Worm (Caenorhabditis elegans): ENCODE data around the gene rml-3.

The rml-3 gene

DNA sequence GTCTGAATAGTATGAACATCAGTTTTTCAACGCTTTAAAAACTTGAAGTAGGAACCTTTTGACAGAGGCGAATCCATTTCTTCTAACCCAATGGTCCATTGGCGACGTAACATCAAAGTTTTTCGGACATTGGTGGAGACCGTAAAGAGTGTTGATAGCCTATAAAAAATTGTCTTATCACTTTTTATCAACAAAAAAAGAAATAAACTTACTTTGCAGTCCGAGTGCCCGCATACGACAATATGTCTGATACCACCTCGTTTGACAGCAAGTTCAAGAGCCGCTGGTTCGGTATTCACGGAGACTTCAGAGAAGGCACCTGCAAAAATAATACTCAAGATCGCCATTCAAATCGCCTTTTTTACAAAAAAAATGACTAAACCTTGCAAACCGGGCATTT lies 35.5 kb downstream of the rml-3 start:
- TF ChIP-seq ceh-28 (tag; optimal IDR thresholded peaks at IDR 0.05) (no peak), hmg-11 (tag; optimal IDR thresholded peaks at IDR 0.05) (no peak), elt-2 (tag; optimal IDR thresholded peaks at IDR 0.05) (peak; percentile 19)

DNA sequence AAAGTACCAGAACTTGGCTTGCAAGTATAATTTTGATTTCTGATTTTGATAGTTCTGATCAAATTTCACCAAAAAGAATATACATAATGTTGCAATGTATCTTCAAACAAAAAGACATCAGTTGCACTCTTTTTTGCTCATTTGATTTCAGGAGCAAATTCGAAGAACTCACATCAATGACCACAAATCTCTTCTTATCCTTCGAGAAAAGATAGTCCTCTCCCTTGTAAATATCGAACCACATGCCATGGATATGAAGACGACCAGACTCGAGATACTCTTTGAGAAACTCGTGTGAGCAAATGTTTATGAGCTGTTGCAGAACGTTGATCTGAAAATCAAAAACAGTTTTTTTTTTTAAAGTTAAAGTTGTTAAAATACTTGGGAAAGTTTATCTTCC lies 36.1 kb downstream of the rml-3 start:
- TF ChIP-seq eor-1 (tag; optimal IDR thresholded peaks at IDR 0.05): no peak

DNA sequence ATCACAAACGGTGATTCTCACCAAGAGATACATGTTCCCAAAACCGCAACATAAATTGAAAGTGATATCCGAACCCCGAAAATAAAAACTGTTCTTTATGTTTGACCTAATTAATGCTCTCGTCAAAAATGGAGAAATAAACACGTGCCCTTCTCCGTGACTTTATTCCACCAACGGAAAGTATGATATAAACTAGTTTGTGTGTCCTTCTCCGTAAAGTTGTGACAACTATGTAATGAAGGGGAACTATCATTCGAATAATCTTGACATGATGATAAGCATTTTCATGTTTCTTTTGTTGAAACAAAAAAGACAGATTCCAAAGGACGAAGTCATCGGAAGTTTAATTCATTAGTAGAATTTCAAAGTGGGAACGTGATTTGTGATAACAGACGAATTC lies 37.3 kb downstream of the rml-3 start:
- TF ChIP-seq nhr-43 (tag; optimal IDR thresholded peaks at IDR 0.05; ENCODE audit: poor library complexity, severe bottlenecking) (peak; percentile 82), lsy-12 (tag; optimal IDR thresholded peaks at IDR 0.05) (peak; percentile 5), elt-3 (tag; optimal IDR thresholded peaks at IDR 0.05) (peak in 1 of 3 experiments; percentile 52), unc-62 (GFP tag; optimal IDR thresholded peaks at IDR 0.05) (no peak), nhr-25 (tag; optimal IDR thresholded peaks at IDR 0.05) (peak; percentile 54), nhr-23 (tag; optimal IDR thresholded peaks at IDR 0.05) (peak; percentile 97), ama-1 (optimal IDR thresholded peaks at IDR 0.05) (peak; percentile 65), fkh-10 (GFP tag; optimal IDR thresholded peaks at IDR 0.05) (no peak), fos-1 (tag; optimal IDR thresholded peaks at IDR 0.05) (no peak), unc-39 (tag; optimal IDR thresholded peaks at IDR 0.05) (no peak)

DNA sequence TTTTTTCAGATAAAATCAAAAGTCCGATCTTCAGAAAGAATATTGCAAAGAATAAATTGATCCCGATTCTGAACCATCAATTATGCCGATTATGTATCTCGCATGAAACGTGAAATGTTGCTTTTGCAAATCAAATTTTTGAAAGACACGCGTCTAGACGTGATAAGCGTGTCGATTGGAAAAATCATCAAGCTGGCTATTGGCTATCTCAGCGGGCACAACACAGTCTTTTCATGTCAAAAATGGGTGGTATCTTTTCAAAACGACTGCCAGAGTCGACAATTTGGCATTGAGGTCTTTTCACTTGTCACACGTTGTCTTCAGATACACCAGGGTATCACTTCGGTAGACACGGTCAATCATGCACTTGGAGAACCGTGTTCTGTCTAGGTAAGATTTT lies 42.2 kb downstream of the rml-3 start, which contains the start of gene daf-9:
daf-9 (plus strand) TSS at position 301 of the 400 bp plus-strand sequence.
- TF ChIP-seq skn-1 (tag; optimal IDR thresholded peaks at IDR 0.05): no peak
- no peak for TF ChIP-seq egl-5 (tag; optimal IDR thresholded peaks at IDR 0.05)
- TF ChIP-seq ceh-9 (tag; optimal IDR thresholded peaks at IDR 0.05): no peak
- no peak for TF ChIP-seq nhr-43 (tag; optimal IDR thresholded peaks at IDR 0.05; ENCODE audit: poor library complexity, severe bottlenecking)
- TF ChIP-seq jun-1 (tag; optimal IDR thresholded peaks at IDR 0.05): no peak
- no peak for TF ChIP-seq aly-2 (tag; optimal IDR thresholded peaks at IDR 0.05)
- TF ChIP-seq nhr-11 (tag; optimal IDR thresholded peaks at IDR 0.05): no peak
- no peak for TF ChIP-seq pqm-1 (tag; optimal IDR thresholded peaks at IDR 0.05)
- TF ChIP-seq egl-27 (tag; optimal IDR thresholded peaks at IDR 0.05): no peak
- TF ChIP-seq nhr-23 (tag; optimal IDR thresholded peaks at IDR 0.05): peak; percentile 30
- no peak for TF ChIP-seq hmg-11 (tag; optimal IDR thresholded peaks at IDR 0.05)
- no peak for TF ChIP-seq ama-1 (optimal IDR thresholded peaks at IDR 0.05)
- no peak for TF ChIP-seq snpc-4 (tag; optimal IDR thresholded peaks at IDR 0.05)
- TF ChIP-seq fos-1 (tag; optimal IDR thresholded peaks at IDR 0.05): no peak
- TF ChIP-seq nhr-28 (tag; optimal IDR thresholded peaks at IDR 0.05): no peak
- TF ChIP-seq elt-3 (tag; optimal IDR thresholded peaks at IDR 0.05): peak in 1 of 3 experiments; percentile 69

DNA sequence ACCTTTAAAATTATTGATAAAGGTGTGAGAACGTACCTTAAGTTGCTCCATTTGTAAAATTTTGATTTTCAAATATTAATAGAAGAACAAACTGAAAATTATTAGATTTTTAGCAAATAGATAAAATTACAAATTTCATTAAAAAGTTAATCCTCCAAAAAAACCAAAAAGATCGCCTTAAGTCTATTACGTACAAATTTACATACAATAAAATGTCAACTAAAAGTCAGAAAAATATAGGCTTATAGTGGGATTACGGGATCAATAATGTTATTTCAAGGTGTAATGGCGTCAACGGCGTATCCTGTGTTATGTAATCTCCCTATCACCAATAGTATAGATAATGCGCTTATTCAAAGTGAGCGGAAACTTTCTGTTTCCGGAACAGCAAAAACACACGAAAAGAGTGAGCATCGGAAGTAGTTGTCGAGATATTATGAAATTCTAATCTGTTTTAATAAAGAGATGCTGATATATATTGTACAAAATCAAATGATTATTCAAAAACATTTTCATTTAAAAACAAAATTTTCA lies 44.6 kb downstream of the rml-3 start, which contains the start of gene ceh-54:
ceh-54 (minus strand) TSS at position 51 of the 534 bp plus-strand sequence.
- no peak for TF ChIP-seq lin-15B (tag; optimal IDR thresholded peaks at IDR 0.05)
- TF ChIP-seq lin-39 (tag; optimal IDR thresholded peaks at IDR 0.05): no peak
- TF ChIP-seq zag-1 (tag; optimal IDR thresholded peaks at IDR 0.05): no peak
- TF ChIP-seq sea-2 (GFP tag; optimal IDR thresholded peaks at IDR 0.05): no peak
- TF ChIP-seq jun-1 (tag; optimal IDR thresholded peaks at IDR 0.05): no peak
- no peak for TF ChIP-seq snpc-4 (tag; optimal IDR thresholded peaks at IDR 0.05)

DNA sequence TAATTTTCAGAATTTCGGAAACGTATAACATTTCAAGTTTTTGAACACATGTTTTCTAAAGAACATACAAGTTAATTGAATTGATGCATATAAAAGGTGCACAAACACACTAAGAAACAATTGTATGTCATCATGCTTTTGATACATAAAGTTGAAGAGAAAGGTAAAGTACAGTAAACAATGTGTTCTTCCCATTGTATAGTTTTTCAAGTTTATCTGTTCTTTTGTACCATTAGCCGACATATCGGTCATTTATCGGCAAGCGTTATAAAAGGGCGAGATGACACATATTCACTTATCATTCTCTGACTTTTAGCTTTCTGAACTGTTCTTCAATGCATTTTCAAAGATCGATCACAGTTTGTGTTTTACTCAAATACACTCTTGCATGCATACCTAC lies 48.9 kb downstream of the rml-3 start, which contains the start of gene T13C5.9:
T13C5.9 (plus strand) TSS at position 301 of the 400 bp plus-strand sequence.
- TF ChIP-seq fos-1 (tag; optimal IDR thresholded peaks at IDR 0.05) (no peak), jun-1 (tag; optimal IDR thresholded peaks at IDR 0.05) (no peak), daf-12 (tag; optimal IDR thresholded peaks at IDR 0.05) (no peak), mdl-1 (tag; optimal IDR thresholded peaks at IDR 0.05) (no peak), nhr-77 (tag; optimal IDR thresholded peaks at IDR 0.05) (no peak), nfya-1 (tag; optimal IDR thresholded peaks at IDR 0.05; ENCODE audit: insufficient read depth) (no peak), tbx-2 (tag; optimal IDR thresholded peaks at IDR 0.05) (no peak), egl-27 (tag; optimal IDR thresholded peaks at IDR 0.05) (no peak), unc-39 (tag; optimal IDR thresholded peaks at IDR 0.05) (no peak), nhr-25 (tag; optimal IDR thresholded peaks at IDR 0.05) (no peak), ztf-11 (tag; optimal IDR thresholded peaks at IDR 0.05) (no peak), nhr-23 (tag; optimal IDR thresholded peaks at IDR 0.05) (no peak), lin-15B (tag; optimal IDR thresholded peaks at IDR 0.05) (no peak), lin-39 (tag; optimal IDR thresholded peaks at IDR 0.05) (no peak), nhr-43 (tag; optimal IDR thresholded peaks at IDR 0.05; ENCODE audit: poor library complexity, severe bottlenecking) (no peak)

Data from whole organism, L3 larva.